Fruit fly (Drosophila melanogaster): Measurements from ENCODE around the gene CG12147.

DNA sequence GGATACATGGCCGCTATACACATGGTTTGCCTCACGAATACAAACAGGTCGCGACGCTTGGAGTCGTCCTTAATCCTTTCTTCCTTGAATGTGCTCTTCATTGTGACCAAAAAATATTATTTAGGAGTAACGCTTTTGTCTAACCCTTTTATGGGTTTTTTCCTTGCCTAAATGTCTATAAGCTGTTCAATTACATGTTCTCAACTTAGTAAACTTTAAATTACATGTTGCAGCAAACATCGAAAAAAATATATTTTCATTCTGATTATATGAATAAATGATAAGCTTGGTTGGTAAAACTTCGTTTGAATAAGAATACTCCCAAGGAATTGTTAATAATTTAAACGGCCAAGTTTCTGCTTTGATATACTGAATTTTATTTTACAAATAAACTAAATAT, 28.0 kb downstream of the CG12147 start, which contains the start of gene Or83a:
- TF ChIP-seq CG9948 (tag; optimal IDR thresholded peaks at IDR 0.05) (no peak), CG32121 (GFP tag; IDR thresholded peaks at IDR 0.05) (no peak), gl (tag; optimal IDR thresholded peaks at IDR 0.05) (no peak), EcR (GFP tag; optimal IDR thresholded peaks at IDR 0.05) (no peak), CG12605 (GFP tag; IDR thresholded peaks at IDR 0.05) (no peak), CG10348 (GFP tag; IDR thresholded peaks at IDR 0.05) (no peak), CG4496 (GFP tag; IDR thresholded peaks at IDR 0.05) (no peak), CG8301 (tag; optimal IDR thresholded peaks at IDR 0.05) (no peak), Pif1B (GFP tag; optimal IDR thresholded peaks at IDR 0.05) (no peak)

Data from whole organism, pupa.